Worm (Caenorhabditis elegans) whole organism, late embryonic: ENCODE data around the gene cgt-3.

Experiments
- C08G9.2 ChIP-seq: sonication (generic microtip); optimal IDR thresholded peaks from 2 replicates; lab custom pipeline; 2016; ENCODE audit warnings: mild to moderate bottlenecking, missing genetic modification characterization, moderate library complexity, missing compliant biosample characterization
- K09A11.1 ChIP-seq: sonication (generic microtip); optimal IDR thresholded peaks from 2 replicates; lab custom pipeline; 2017; ENCODE audit warnings: antibody characterized with exemption, mild to moderate bottlenecking, missing genetic modification characterization, missing compliant biosample characterization; ENCODE audit not compliant: insufficient read depth
- Y22D7AL.16 ChIP-seq: sonication (generic microtip); optimal IDR thresholded peaks from 2 replicates; lab custom pipeline; 2016; ENCODE audit warnings: missing genetic modification characterization, missing compliant biosample characterization
- ama-1 ChIP-seq: fragments of 150-350 bp; optimal IDR thresholded peaks from 2 replicates; lab custom pipeline; 2014
- ceh-14 ChIP-seq: sonication (generic microtip); optimal IDR thresholded peaks from 2 replicates; lab custom pipeline; 2016; ENCODE audit warnings: missing genotype, missing genetic modification characterization, missing compliant biosample characterization
- ceh-18 ChIP-seq: sonication (generic microtip); optimal IDR thresholded peaks from 2 replicates; lab custom pipeline; 2016; ENCODE audit warnings: missing genetic modification characterization, missing compliant biosample characterization
- ceh-19 ChIP-seq: fragments of 200-800 bp; sonication (Bioruptor generic); optimal IDR thresholded peaks from 2 replicates; lab custom pipeline; 2018; ENCODE audit warnings: mild to moderate bottlenecking, missing genetic modification characterization, missing compliant biosample characterization
- ceh-2 ChIP-seq: sonication (generic microtip); optimal IDR thresholded peaks from 2 replicates; lab custom pipeline; 2016; ENCODE audit warnings: missing genotype, missing genetic modification characterization, missing compliant biosample characterization
- ceh-22 ChIP-seq: sonication (generic microtip); optimal IDR thresholded peaks from 2 replicates; lab custom pipeline; 2017; ENCODE audit warnings: missing biosample characterization, missing genetic modification characterization
- ceh-31 ChIP-seq: sonication (generic microtip); optimal IDR thresholded peaks from 2 replicates; lab custom pipeline; 2016; ENCODE audit warnings: missing genetic modification characterization, missing compliant biosample characterization
- ceh-34 ChIP-seq: sonication (generic microtip); optimal IDR thresholded peaks from 2 replicates; lab custom pipeline; 2016; ENCODE audit warnings: mild to moderate bottlenecking, missing genetic modification characterization, missing compliant biosample characterization
- ceh-45 ChIP-seq: fragments of 200-800 bp; sonication (Bioruptor generic); IDR thresholded peaks from 2 replicates; pipeline ENCODE4 v1.3.6; 2022; ENCODE audit warnings: missing genetic modification reagents, missing genetic modification characterization, missing compliant biosample characterization
- ceh-48 ChIP-seq: sonication (generic microtip); optimal IDR thresholded peaks from 2 replicates; lab custom pipeline; 2016; ENCODE audit warnings: missing genetic modification characterization, inconsistent platforms, missing compliant biosample characterization
- ceh-6 ChIP-seq: fragments of 200-800 bp; sonication (Bioruptor generic); optimal IDR thresholded peaks from 2 replicates; lab custom pipeline; 2018; ENCODE audit warnings: mild to moderate bottlenecking, missing genetic modification characterization, missing compliant biosample characterization
- ceh-9 ChIP-seq: sonication (generic microtip); optimal IDR thresholded peaks from 2 replicates; lab custom pipeline; 2016; ENCODE audit warnings: mild to moderate bottlenecking, missing genetic modification characterization, inconsistent platforms, missing compliant biosample characterization
- dmd-4 ChIP-seq: sonication (generic microtip); optimal IDR thresholded peaks from 2 replicates; lab custom pipeline; 2016; ENCODE audit warnings: borderline replicate concordance, missing genetic modification characterization, missing compliant biosample characterization
- dve-1 ChIP-seq: sonication (generic microtip); optimal IDR thresholded peaks from 2 replicates; lab custom pipeline; 2017; ENCODE audit warnings: antibody characterized with exemption, mild to moderate bottlenecking, missing genetic modification characterization, missing compliant biosample characterization
- fax-1 ChIP-seq: sonication (generic microtip); optimal IDR thresholded peaks from 2 replicates; lab custom pipeline; 2016; ENCODE audit warnings: missing genotype, missing genetic modification characterization, missing compliant biosample characterization
- fkh-10 ChIP-seq: fragments of 150-350 bp; optimal IDR thresholded peaks from 2 replicates; lab custom pipeline; 2014; ENCODE audit warnings: missing biosample characterization, missing genetic modification reagents, missing genetic modification characterization
- fkh-6 ChIP-seq: sonication (generic microtip); optimal IDR thresholded peaks from 2 replicates; lab custom pipeline; 2016; ENCODE audit warnings: missing genetic modification characterization, missing compliant biosample characterization
- gmeb-2 ChIP-seq: sonication (generic microtip); optimal IDR thresholded peaks from 2 replicates; lab custom pipeline; 2016; ENCODE audit warnings: missing genetic modification characterization, inconsistent platforms, missing compliant biosample characterization
- hlh-15 ChIP-seq: sonication (generic microtip); optimal IDR thresholded peaks from 2 replicates; lab custom pipeline; 2016; ENCODE audit warnings: missing genetic modification characterization, missing compliant biosample characterization
- madf-2 ChIP-seq: sonication (generic microtip); optimal IDR thresholded peaks from 2 replicates; lab custom pipeline; 2017; ENCODE audit warnings: missing genetic modification characterization, missing compliant biosample characterization
- mec-3 ChIP-seq: sonication (generic microtip); optimal IDR thresholded peaks from 2 replicates; lab custom pipeline; 2016; ENCODE audit warnings: borderline replicate concordance, missing genetic modification characterization, missing compliant biosample characterization
- nhr-11 ChIP-seq: fragments of 150-350 bp; optimal IDR thresholded peaks from 2 replicates; lab custom pipeline; 2014; ENCODE audit warnings: missing biosample characterization, missing genetic modification characterization
- pat-9 ChIP-seq: fragments of 200-800 bp; sonication (Bioruptor generic); optimal IDR thresholded peaks from 2 replicates; lab custom pipeline; 2018; ENCODE audit warnings: mild to moderate bottlenecking, missing genetic modification characterization, moderate library complexity, missing compliant biosample characterization
- pax-1 ChIP-seq: fragments of 150-350 bp; optimal IDR thresholded peaks from 2 replicates; lab custom pipeline; 2014; ENCODE audit warnings: missing biosample characterization, missing genetic modification characterization
- pha-2 ChIP-seq: sonication (generic microtip); optimal IDR thresholded peaks from 2 replicates; lab custom pipeline; 2017; ENCODE audit warnings: mild to moderate bottlenecking, missing genetic modification characterization, missing compliant biosample characterization
- pha-4 ChIP-seq: fragments of 150-350 bp; optimal IDR thresholded peaks from 2 replicates; lab custom pipeline; 2018; ENCODE audit warnings: missing biosample characterization, missing genetic modification reagents, missing genetic modification characterization
- pqm-1 ChIP-seq: sonication (generic microtip); optimal IDR thresholded peaks from 2 replicates; lab custom pipeline; 2016; ENCODE audit warnings: missing genetic modification characterization, missing compliant biosample characterization
- rnt-1 ChIP-seq: sonication (generic microtip); optimal IDR thresholded peaks from 2 replicates; lab custom pipeline; 2016; ENCODE audit warnings: missing genetic modification characterization, missing compliant biosample characterization
- sox-2 ChIP-seq: fragments of 200-800 bp; sonication (Bioruptor generic); IDR thresholded peaks from 2 replicates; pipeline ENCODE4 v1.3.6; 2022; ENCODE audit warnings: missing genetic modification reagents, missing genetic modification characterization, missing compliant biosample characterization
- tbx-7 ChIP-seq: sonication (generic microtip); optimal IDR thresholded peaks from 2 replicates; lab custom pipeline; 2016; ENCODE audit warnings: missing genotype, missing genetic modification characterization, missing compliant biosample characterization
- ttx-3 ChIP-seq: sonication (generic microtip); optimal IDR thresholded peaks from 2 replicates; lab custom pipeline; 2016; ENCODE audit warnings: missing genetic modification reagents, missing genetic modification characterization, missing compliant biosample characterization
- unc-3 ChIP-seq, 2 experiments: fragments of 200-800 bp in 1 of 2; sonication (Bioruptor generic) in 1 of 2; sonication (generic microtip) in 1 of 2; conservative IDR thresholded peaks in 1 of 2; optimal IDR thresholded peaks in 1 of 2; 2 replicates each; pipeline versions ENCODE4 v1.3.6 to Lab custom; 2016 to 2022; ENCODE audit warnings: missing compliant biosample characterization in 2 of 2, missing genetic modification characterization in 2 of 2, missing genetic modification reagents in 1 of 2
- unc-42 ChIP-seq: sonication (generic microtip); optimal IDR thresholded peaks from 2 replicates; lab custom pipeline; 2016; ENCODE audit warnings: missing genotype, missing genetic modification characterization, missing compliant biosample characterization
- unc-86 ChIP-seq: sonication (generic microtip); optimal IDR thresholded peaks from 2 replicates; lab custom pipeline; 2016; ENCODE audit warnings: missing genetic modification characterization, missing compliant biosample characterization
- zip-5 ChIP-seq: sonication (generic microtip); optimal IDR thresholded peaks from 2 replicates; lab custom pipeline; 2016; ENCODE audit warnings: missing genetic modification characterization, missing compliant biosample characterization
- ztf-16 ChIP-seq: sonication (generic microtip); optimal IDR thresholded peaks from 2 replicates; lab custom pipeline; 2017; ENCODE audit warnings: missing genetic modification characterization, missing compliant biosample characterization

The cgt-3 gene

DNA sequence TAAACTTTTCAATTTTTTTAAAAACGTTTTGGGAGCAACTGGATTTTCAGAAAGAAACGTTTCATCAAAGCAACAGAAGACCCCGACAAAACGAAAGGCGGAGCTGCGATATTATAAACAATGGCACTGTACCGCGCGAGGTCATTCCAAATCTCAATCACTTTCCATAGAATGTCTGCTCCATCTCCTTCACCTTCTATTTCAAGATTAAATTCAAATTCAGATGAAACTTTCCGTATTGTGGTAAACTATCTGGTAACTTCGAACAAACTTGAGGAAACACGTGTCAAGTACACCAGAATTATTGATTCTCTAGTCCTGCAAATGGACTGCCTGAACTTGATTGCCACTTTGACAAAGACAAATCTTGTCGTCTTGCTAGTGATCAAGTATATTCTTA lies 29.7 kb downstream of the cgt-3 start, which contains the start of gene F28B12.6:
TSS of gene F28B12.6 (plus strand) at position 49 of the 400 bp plus-strand sequence.
- TF ChIP-seq ztf-16 (no peak), ceh-34 (tag; lab: Kevin White, UChicago) (no peak), unc-3 (GFP tag; conservative IDR thresholded peaks at IDR 0.05; lab: Robert Waterston, UW) (no peak), unc-3 (tag; optimal IDR thresholded peaks at IDR 0.05; lab: Kevin White, UChicago) (no peak), ama-1 (lab: Kevin White, UChicago) (no peak), ceh-2 (tag; lab: Kevin White, UChicago) (no peak), madf-2 (tag; lab: Kevin White, UChicago) (no peak), pqm-1 (no peak), dmd-4 (tag; lab: Kevin White, UChicago) (no peak), ceh-45 (no peak), rnt-1 (tag; lab: Kevin White, UChicago) (no peak), Y22D7AL.16 (tag; lab: Kevin White, UChicago) (no peak), tbx-7 (tag; lab: Kevin White, UChicago) (no peak), pat-9 (tag; lab: Kevin White, UChicago) (no peak), K09A11.1 (tag; lab: Kevin White, UChicago) (no peak), hlh-15 (no peak), ttx-3 (tag; lab: Kevin White, UChicago) (no peak), ceh-19 (GFP tag; lab: Kevin White, UChicago) (no peak), nhr-11 (tag; lab: Kevin White, UChicago) (no peak), fkh-10 (GFP tag; lab: Kevin White, UChicago) (no peak)

- no peak for TF ChIP-seq pha-2 (tag; lab: Kevin White, UChicago)
- peak; percentile 29 for TF ChIP-seq ceh-31 (tag; lab: Kevin White, UChicago)
- peak; percentile 13 for TF ChIP-seq unc-42
These were observed 31.5 kb downstream of the cgt-3 start, which contains the start of gene F28B12.1 for ce11 chrII:5942593-5942992. Gene F28B12.1, plus strand, starts transcription at chrII:5942927.

- no peak for TF ChIP-seq pax-1 (tag; lab: Kevin White, UChicago)
- no peak for TF ChIP-seq madf-2 (tag; lab: Kevin White, UChicago)
- TF ChIP-seq ceh-14 (tag; lab: Kevin White, UChicago) = no peak
- TF ChIP-seq ceh-18 = no peak
- no peak for TF ChIP-seq ceh-9
- no peak for TF ChIP-seq unc-86
- TF ChIP-seq ceh-2 (tag; lab: Kevin White, UChicago) = no peak
These were observed 33.1 kb downstream of the cgt-3 start, which contains the start of gene B0034.2 for ce11 chrII:5944268-5944667. Gene B0034.2, minus strand, starts transcription at chrII:5944368.

DNA sequence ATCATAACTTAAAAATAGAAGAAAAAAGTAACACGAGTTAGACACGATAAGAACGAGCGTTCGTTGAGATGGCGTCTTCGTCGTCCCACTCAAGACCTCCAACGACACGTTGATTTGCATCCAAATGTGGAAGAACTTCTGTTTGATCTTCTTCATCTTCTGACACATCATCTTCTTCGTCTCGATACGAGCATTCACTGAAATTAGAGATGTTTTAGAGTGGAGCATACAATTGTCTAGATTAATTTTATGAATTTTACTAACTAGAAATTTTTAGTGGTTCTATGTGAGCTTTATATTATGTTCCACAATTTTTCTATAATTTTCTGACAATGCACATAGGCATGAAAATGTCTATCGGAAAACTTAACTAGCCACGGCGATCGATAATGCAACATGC lies 34.7 kb downstream of the cgt-3 start:
- TF ChIP-seq ttx-3 (tag; lab: Kevin White, UChicago) (no peak), mec-3 (no peak), C08G9.2 (tag; lab: Kevin White, UChicago) (no peak), ceh-34 (tag; lab: Kevin White, UChicago) (no peak), ceh-22 (tag; lab: Kevin White, UChicago) (no peak), rnt-1 (tag; lab: Kevin White, UChicago) (no peak), gmeb-2 (tag; lab: Kevin White, UChicago) (no peak), pha-4 (tag; lab: Kevin White, UChicago) (no peak)

DNA sequence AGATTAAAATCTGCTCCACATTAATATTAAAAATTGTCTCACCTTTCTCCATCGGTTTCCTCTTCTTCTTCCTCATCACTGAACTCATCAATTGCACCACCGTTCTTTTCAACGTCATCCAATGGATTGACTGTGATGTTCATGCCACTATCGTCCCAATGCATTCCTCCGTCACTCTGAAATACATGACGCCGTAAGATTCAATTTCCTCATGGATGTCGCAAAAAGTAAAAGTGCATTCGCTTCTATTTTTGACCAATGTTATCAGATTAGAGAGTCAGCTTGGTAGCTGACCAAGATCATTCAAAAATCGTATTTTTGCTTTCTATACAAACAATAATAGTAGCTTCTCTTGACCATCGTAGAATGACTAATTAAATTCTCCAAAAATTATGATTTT lies 35.3 kb downstream of the cgt-3 start:
- TF ChIP-seq ceh-6 (GFP tag; lab: Kevin White, UChicago) (no peak), C08G9.2 (tag; lab: Kevin White, UChicago) (no peak), zip-5 (no peak), madf-2 (tag; lab: Kevin White, UChicago) (no peak), ceh-48 (tag; lab: Kevin White, UChicago) (no peak), fkh-6 (tag; lab: Kevin White, UChicago) (no peak), dve-1 (tag; lab: Kevin White, UChicago) (no peak), ceh-22 (tag; lab: Kevin White, UChicago) (no peak), sox-2 (no peak), K09A11.1 (tag; lab: Kevin White, UChicago) (no peak), ceh-2 (tag; lab: Kevin White, UChicago) (no peak), fax-1 (tag; lab: Kevin White, UChicago) (no peak)
